Worm (Caenorhabditis elegans): ENCODE measurements around the gene irld-7.

DNA sequence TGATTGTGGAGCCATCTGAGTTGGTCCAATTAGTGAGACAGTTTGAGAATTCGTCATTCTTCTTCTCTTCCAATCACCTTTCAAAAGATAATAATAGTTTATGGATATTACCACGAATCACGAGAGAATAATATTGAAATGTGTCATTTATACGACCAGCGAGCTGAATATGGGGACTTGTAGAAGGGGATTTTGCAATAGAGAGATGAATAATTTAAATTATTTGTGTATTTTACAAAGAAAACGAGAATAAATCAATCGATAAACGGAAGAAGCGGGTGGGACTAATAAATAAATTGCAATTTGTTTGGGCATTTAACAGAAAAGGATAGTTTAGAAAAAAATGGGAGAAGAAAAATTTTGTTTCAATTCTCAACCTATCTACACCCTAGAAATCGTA, 7.6 kb upstream of the irld-7 start, which contains the start of gene odr-8:
- TF ChIP-seq him-1 (tag; optimal IDR thresholded peaks at IDR 0.05), result no peak
- TF ChIP-seq W03F9.2 (tag; optimal IDR thresholded peaks at IDR 0.05), result no peak
- no peak for TF ChIP-seq dao-5 (tag; optimal IDR thresholded peaks at IDR 0.05)

All from whole organism, L4/young adult.